Fruit fly (Drosophila melanogaster): ENCODE data around the gene Pex14.

DNA sequence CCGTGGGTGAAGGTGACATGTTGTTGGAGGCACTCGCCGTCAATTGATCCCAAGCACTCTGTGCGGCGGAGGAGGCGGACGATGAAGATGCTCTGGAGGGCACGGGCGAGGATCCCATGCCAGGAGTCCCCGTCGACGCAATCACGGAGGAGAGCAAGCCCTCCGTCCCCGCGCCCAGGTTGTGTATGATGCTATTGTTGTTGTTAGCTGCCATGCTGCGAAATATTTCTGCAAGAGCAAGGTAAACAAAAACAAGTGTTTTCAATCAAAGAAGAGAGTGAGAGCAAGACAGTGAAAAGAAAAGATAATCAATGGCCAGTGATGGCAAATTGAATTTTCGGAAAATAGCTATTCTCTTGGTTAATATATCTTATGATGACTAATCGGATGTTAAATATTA lies 5.8 kb downstream of the Pex14 start:
- TF ChIP-seq psq (optimal IDR thresholded peaks at IDR 0.05) (no peak), insv (optimal IDR thresholded peaks at IDR 0.05) (no peak), Sin3A (optimal IDR thresholded peaks at IDR 0.05) (no peak), ttk (optimal IDR thresholded peaks at IDR 0.05) (no peak), h (optimal IDR thresholded peaks at IDR 0.05) (no peak)

Measured in Kc167 (cell line).